Worm (Caenorhabditis elegans) whole organism, young adult: ENCODE results near the gene K02D10.4.
A peak's percentile ranks its signal among the peaks of the same experiment; 100 is the strongest.

ENCODE experiments used
- B0035.1 ChIP-seq: sonication (generic microtip); optimal IDR thresholded peaks from 2 replicates; lab custom pipeline; 2016; ENCODE audit warnings: missing genetic modification characterization, mild to moderate bottlenecking, missing compliant biosample characterization, missing genotype, missing genetic modification reagents
- aptf-3 ChIP-seq: fragments of 200-800 bp; sonication (Bioruptor generic); IDR thresholded peaks from 2 replicates; pipeline ENCODE4 v1.3.6; 2022; ENCODE audit warnings: missing genetic modification characterization, missing compliant biosample characterization
- dpl-1 ChIP-seq: fragments of 150-350 bp; optimal IDR thresholded peaks from 2 replicates; lab custom pipeline; 2014; ENCODE audit warnings: missing biosample characterization, missing genetic modification reagents, missing genetic modification characterization
- madf-8 ChIP-seq: fragments of 200-800 bp; sonication (Bioruptor generic); conservative IDR thresholded peaks from 2 replicates; pipeline ENCODE4 v1.3.6; 2022; ENCODE audit warnings: missing genetic modification reagents, missing genetic modification characterization, missing compliant biosample characterization
- unc-62 ChIP-seq: fragments of 150-350 bp; optimal IDR thresholded peaks from 2 replicates; lab custom pipeline; 2014; ENCODE audit warnings: missing biosample characterization, missing genetic modification reagents, missing genetic modification characterization
- zfh-2 ChIP-seq: fragments of 200-800 bp; sonication (Bioruptor generic); conservative IDR thresholded peaks from 2 replicates; pipeline ENCODE4 v1.3.6; 2022; ENCODE audit warnings: missing genetic modification reagents, missing genetic modification characterization, missing compliant biosample characterization

DNA sequence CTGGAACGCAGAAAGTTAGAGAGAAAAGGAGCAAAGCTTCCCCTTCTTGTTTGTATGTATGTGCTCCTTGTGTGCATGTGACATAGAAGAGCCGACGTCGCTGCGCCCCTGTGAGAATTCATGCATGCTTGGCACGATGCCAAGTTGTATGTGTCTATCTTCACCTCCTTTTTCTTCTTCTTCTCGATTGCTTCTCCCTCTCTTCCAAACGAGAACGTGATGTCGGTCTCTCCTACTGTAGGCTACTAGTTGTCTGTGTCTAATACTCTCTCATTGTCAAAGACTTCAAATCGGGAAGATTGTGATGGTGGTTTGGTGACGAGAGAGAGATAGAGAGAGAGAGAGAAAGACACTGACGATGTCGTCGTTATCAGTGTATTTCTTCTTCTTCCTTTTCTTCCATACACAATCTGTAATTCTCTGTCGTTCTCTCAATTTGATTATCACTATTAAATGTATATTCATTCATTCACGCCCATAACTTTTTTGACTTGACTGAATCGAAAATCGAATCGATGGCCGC lies 17.5 kb upstream of the K02D10.4 start:
- TF ChIP-seq dpl-1 (GFP tag; lab: Kevin White, UChicago), result no peak
- peak; percentile 74 for TF ChIP-seq unc-62 (GFP tag; lab: Kevin White, UChicago)
- TF ChIP-seq madf-8 (GFP tag; lab: Robert Waterston, UW), result no peak
- peak; percentile 75 for TF ChIP-seq zfh-2 (GFP tag; lab: Robert Waterston, UW)
- no peak for TF ChIP-seq aptf-3
- TF ChIP-seq B0035.1 (tag; lab: Kevin White, UChicago), result no peak
